Fruit fly (Drosophila melanogaster) whole organism, embryonic: ENCODE measurements around the gene CG15696.
A peak's percentile ranks its signal among the peaks of the same experiment; 100 is the strongest.

Source experiments
- BEAF-32 ChIP-seq: fragments of 200-800 bp; sonication (Bioruptor generic); optimal IDR thresholded peaks from 3 replicates; lab custom pipeline; 2017; ENCODE audit warnings: missing biosample characterization, missing genetic modification characterization, mild to moderate bottlenecking, moderate library complexity, missing genetic modification reagents
- CG10267 ChIP-seq: fragments of 200-800 bp; sonication (Bioruptor generic); optimal IDR thresholded peaks from 2 replicates; lab custom pipeline; 2018; ENCODE audit warnings: missing biosample characterization, mild to moderate bottlenecking, missing genetic modification characterization, moderate library complexity
- CG12155 ChIP-seq: fragments of 200-800 bp; sonication (Bioruptor generic); optimal IDR thresholded peaks from 3 replicates; lab custom pipeline; 2016; ENCODE audit warnings: missing biosample characterization, missing genetic modification characterization
- CG14860 ChIP-seq: fragments of 200-800 bp; sonication (Bioruptor generic); IDR thresholded peaks from 3 replicates; pipeline ENCODE4 v1.3.6; 2022; ENCODE audit warnings: missing biosample characterization, missing genetic modification characterization; ENCODE audit not compliant: partially characterized antibody
- CG16863 ChIP-seq: fragments of 200-800 bp; sonication (Bioruptor generic); optimal IDR thresholded peaks from 3 replicates; lab custom pipeline; 2016; ENCODE audit warnings: missing biosample characterization, missing genetic modification characterization
- CG3407 ChIP-seq: fragments of 200-800 bp; sonication (Bioruptor generic); optimal IDR thresholded peaks from 2 replicates; lab custom pipeline; 2018; ENCODE audit warnings: missing biosample characterization, mild to moderate bottlenecking, missing genetic modification characterization
- Deaf1 ChIP-seq: fragments of 200-800 bp; optimal IDR thresholded peaks from 3 replicates; lab custom pipeline; 2019; ENCODE audit warnings: missing biosample characterization, mild to moderate bottlenecking, missing genetic modification characterization, moderate library complexity
- MESR4 ChIP-seq: fragments of 200-800 bp; sonication (Bioruptor generic); optimal IDR thresholded peaks from 2 replicates; lab custom pipeline; 2018; ENCODE audit warnings: missing biosample characterization, mild to moderate bottlenecking, missing genetic modification characterization, moderate library complexity
- Med ChIP-seq: fragments of 200-800 bp; sonication (Bioruptor generic); peaks from one replicate; lab custom pipeline; 2016; ENCODE audit warnings: missing biosample characterization, missing genetic modification characterization, mild to moderate bottlenecking, inconsistent platforms, moderate library complexity
- Sox100B ChIP-seq: fragments of 200-800 bp; sonication (Bioruptor generic); optimal IDR thresholded peaks from 3 replicates; lab custom pipeline; 2018; ENCODE audit warnings: missing biosample characterization, mild to moderate bottlenecking, missing genetic modification characterization
- Trl ChIP-seq, 3 experiments: fragments of >200 bp in 2 of 3; fragments of 200-800 bp in 1 of 3; sonication (Bioruptor generic) in 1 of 3; optimal IDR thresholded peaks; 2 replicates in 1 of 3; 3 replicates in 2 of 3; lab custom pipeline; 2016 to 2017; ENCODE audit warnings: missing biosample characterization in 1 of 3, missing genetic modification characterization in 1 of 3
- Vsx1 ChIP-seq: fragments of 200-800 bp; sonication (Bioruptor generic); optimal IDR thresholded peaks from 2 replicates; lab custom pipeline; 2017; ENCODE audit warnings: missing biosample characterization, mild to moderate bottlenecking, missing genetic modification characterization, missing genetic modification reagents
- Xbp1 ChIP-seq: fragments of 200-800 bp; sonication (Bioruptor generic); optimal IDR thresholded peaks from 3 replicates; lab custom pipeline; 2016; ENCODE audit warnings: missing biosample characterization, mild to moderate bottlenecking, missing genetic modification characterization
- amos ChIP-seq: fragments of 200-800 bp; sonication (Bioruptor generic); IDR thresholded peaks from 2 replicates; pipeline ENCODE4 v1.3.6; 2022; ENCODE audit warnings: missing biosample characterization, missing genetic modification characterization; ENCODE audit not compliant: partially characterized antibody
- danr ChIP-seq: fragments of 200-800 bp; sonication (Bioruptor generic); IDR thresholded peaks from 2 replicates; pipeline ENCODE4 v1.3.6; 2022; ENCODE audit warnings: missing biosample characterization, missing genetic modification characterization
- ewg ChIP-seq: fragments of 200-800 bp; sonication (Bioruptor generic); optimal IDR thresholded peaks from 3 replicates; lab custom pipeline; 2017; ENCODE audit warnings: mild to moderate bottlenecking, missing biosample characterization, missing genetic modification reagents, missing genetic modification characterization
- fd64A ChIP-seq: fragments of 200-800 bp; sonication (Bioruptor generic); optimal IDR thresholded peaks from 3 replicates; lab custom pipeline; 2018; ENCODE audit warnings: missing biosample characterization, mild to moderate bottlenecking, missing genetic modification characterization
- kay ChIP-seq: fragments of 200-800 bp; sonication (Bioruptor generic); optimal IDR thresholded peaks from 2 replicates; lab custom pipeline; 2016; ENCODE audit warnings: missing biosample characterization, missing genetic modification characterization
- knrl ChIP-seq: fragments of 200-800 bp; sonication (Bioruptor generic); IDR thresholded peaks from 3 replicates; pipeline ENCODE4 v1.3.6; 2022; ENCODE audit warnings: missing biosample characterization, missing genetic modification characterization; ENCODE audit not compliant: partially characterized antibody
- scrt ChIP-seq: fragments of 200-800 bp; sonication (Bioruptor generic); optimal IDR thresholded peaks from 2 replicates; lab custom pipeline; 2018; ENCODE audit warnings: missing biosample characterization, mild to moderate bottlenecking, missing genetic modification characterization, moderate library complexity
- unpg ChIP-seq: fragments of 200-800 bp; sonication (Bioruptor generic); optimal IDR thresholded peaks from 3 replicates; lab custom pipeline; 2018; ENCODE audit warnings: missing biosample characterization, mild to moderate bottlenecking, missing genetic modification characterization, moderate library complexity
- wdn ChIP-seq: fragments of 200-800 bp; sonication (Bioruptor generic); IDR thresholded peaks from 2 replicates; pipeline ENCODE4 v1.3.6; 2022; ENCODE audit warnings: missing biosample characterization, missing genetic modification characterization

CG15696 gene

dm6 chr3R:20891495-20891894, 44.6 kb downstream of the CG15696 start (continued):
- no peak for TF ChIP-seq MESR4 (GFP tag; lab: Kevin White, UChicago)
- peak; percentile 46; the same call in 2 of the 3 replicates for TF ChIP-seq CG14860 (GFP tag; lab: Robert Waterston, UW)
- TF ChIP-seq knrl (GFP tag; lab: Robert Waterston, UW): peak; percentile 38; the same call in 2 of the 3 replicates
- no peak for TF ChIP-seq fd64A (GFP tag; lab: Kevin White, UChicago)
- peak; percentile 81; the same call in 1 of the 2 replicates for TF ChIP-seq amos
- no peak for TF ChIP-seq Xbp1 (GFP tag; lab: Kevin White, UChicago)
- no peak for TF ChIP-seq Vsx1 (GFP tag; lab: Kevin White, UChicago)
- no peak for TF ChIP-seq CG3407
- TF ChIP-seq Sox100B: no peak
- TF ChIP-seq CG10267 (tag; lab: Kevin White, UChicago): no peak
- no peak for TF ChIP-seq CG16863 (GFP tag; lab: Kevin White, UChicago)
- no peak for TF ChIP-seq kay

dm6 chr3R:20897128-20897527, 50.3 kb downstream of the CG15696 start, which contains the start of gene Ktl:
Ktl (minus strand) TSS chr3R:20897320.
- TF ChIP-seq ewg (GFP tag; lab: Kevin White, UChicago) (peak; percentile 43), wdn (GFP tag; lab: Robert Waterston, UW) (no peak), unpg (GFP tag; lab: Kevin White, UChicago) (no peak), Deaf1 (tag; lab: Kevin White, UChicago) (peak; percentile 11), Trl (optimal IDR thresholded peaks at IDR 0.05; lab: Kevin White, UChicago) (peak; percentile 17 to 42), Trl (GFP tag; optimal IDR thresholded peaks at IDR 0.05; lab: Kevin White, UChicago) (no peak), BEAF-32 (GFP tag; lab: Kevin White, UChicago) (no peak), danr (GFP tag; lab: Robert Waterston, UW) (no peak), CG12155 (GFP tag; lab: Kevin White, UChicago) (peak; percentile 64), Med (GFP tag; lab: Kevin White, UChicago) (peak; percentile 67), scrt (GFP tag; lab: Kevin White, UChicago) (peak; percentile 26)
